Fruit fly (Drosophila melanogaster): Measurements from ENCODE around the gene yip2.

- TF ChIP-seq dati (GFP tag; IDR thresholded peaks at IDR 0.05), result no peak
- TF ChIP-seq tup (GFP tag; optimal IDR thresholded peaks at IDR 0.05), result no peak
- TF ChIP-seq CG30431 (GFP tag; optimal IDR thresholded peaks at IDR 0.05), result no peak
- no peak for TF ChIP-seq danr (GFP tag; IDR thresholded peaks at IDR 0.05)
- no peak for TF ChIP-seq so (GFP tag; IDR thresholded peaks at IDR 0.05)
- TF ChIP-seq tap (tag; optimal IDR thresholded peaks at IDR 0.05), result no peak
These were observed 21.9 kb upstream of the yip2 start, which contains the start of gene mtDNA-helicase for dm6 chr2L:9893183-9893582.

Measured in whole organism, embryonic.